Worm (Caenorhabditis elegans) whole organism, L3 larva: ENCODE measurements around the gene C02B8.1.

Experiments used
- ZK546.5 ChIP-seq: sonication (generic microtip); optimal IDR thresholded peaks from 2 replicates; lab custom pipeline; 2017; ENCODE audit warnings: missing biosample characterization, missing genetic modification characterization
- ama-1 ChIP-seq: fragments of 150-350 bp; optimal IDR thresholded peaks from 2 replicates; lab custom pipeline; 2018
- daf-12 ChIP-seq: fragments of 150-350 bp; optimal IDR thresholded peaks from 2 replicates; lab custom pipeline; 2014; ENCODE audit warnings: missing biosample characterization, missing genetic modification reagents, missing genetic modification characterization
- lin-15B ChIP-seq: fragments of 150-350 bp; optimal IDR thresholded peaks from 2 replicates; lab custom pipeline; 2014; ENCODE audit warnings: missing biosample characterization, missing genetic modification characterization
- pqm-1 ChIP-seq: fragments of 150-350 bp; optimal IDR thresholded peaks from 2 replicates; lab custom pipeline; 2017; ENCODE audit warnings: missing biosample characterization, missing genetic modification characterization, inconsistent platforms

ce11 chrX:8120281-8120680, 27.2 kb upstream of the C02B8.1 start:
- TF ChIP-seq lin-15B (tag; lab: Kevin White, UChicago), result no peak
- TF ChIP-seq ZK546.5 (tag; lab: Kevin White, UChicago), result no peak
- TF ChIP-seq pqm-1, result no peak
- no peak for TF ChIP-seq ama-1 (lab: Kevin White, UChicago)
- no peak for TF ChIP-seq daf-12 (tag; lab: Kevin White, UChicago)
